Worm (Caenorhabditis elegans): Measurements from ENCODE around the gene B0403.5.

DNA sequence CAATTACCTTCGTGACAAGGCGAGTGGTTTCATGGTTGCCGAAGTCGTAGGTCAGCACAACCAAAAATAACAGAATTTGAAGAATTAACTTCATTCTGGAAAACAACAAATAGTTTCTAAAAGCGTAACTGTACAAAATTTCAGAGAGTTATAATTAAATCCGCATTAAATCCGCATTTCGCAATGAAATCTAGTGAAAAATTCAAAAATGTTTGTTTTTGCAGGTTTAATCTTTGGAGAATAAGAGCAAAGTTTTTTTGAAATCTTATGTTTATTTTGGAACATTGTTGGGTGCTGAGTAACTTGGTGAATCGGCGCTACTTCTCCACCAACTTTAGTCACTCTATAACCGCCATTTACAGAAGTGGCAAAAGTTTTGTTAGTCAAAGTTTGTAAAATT is 28.4 kb downstream of the B0403.5 start, which contains the start of gene C36B7.4:
- TF ChIP-seq ama-1 (optimal IDR thresholded peaks at IDR 0.05) = no peak
- no peak for TF ChIP-seq F13H6.1 (tag; optimal IDR thresholded peaks at IDR 0.05)
- TF ChIP-seq dmd-4 (tag; optimal IDR thresholded peaks at IDR 0.05; ENCODE audit: borderline replicate concordance) = no peak
- no peak for TF ChIP-seq pha-4 (tag; optimal IDR thresholded peaks at IDR 0.05)
